Fruit fly (Drosophila melanogaster) whole organism: ENCODE data around the gene PGRP-SD.

Experiments
- EcR ChIP-seq, 2 experiments: fragments of >200 bp; optimal IDR thresholded peaks; 2 replicates each; lab custom pipeline; 2017; ENCODE audit warnings: missing biosample characterization in 2 of 2, missing genetic modification characterization in 2 of 2, missing genetic modification reagents in 2 of 2
- pan ChIP-seq: fragments of >200 bp; optimal IDR thresholded peaks from 2 replicates; lab custom pipeline; 2017
- psq ChIP-seq: fragments of >200 bp; optimal IDR thresholded peaks from 2 replicates; lab custom pipeline; 2017
- usp ChIP-seq: fragments of >200 bp; optimal IDR thresholded peaks from 2 replicates; lab custom pipeline; 2017; ENCODE audit warnings: missing biosample characterization, missing genetic modification characterization, mixed read lengths

- no peak for TF ChIP-seq EcR (GFP tag; optimal IDR thresholded peaks at IDR 0.05; lab: Kevin White, UChicago)
- no peak for TF ChIP-seq psq (lab: Kevin White, UChicago)
- no peak for TF ChIP-seq pan (lab: Kevin White, UChicago)
- no peak for TF ChIP-seq usp (GFP tag; lab: Kevin White, UChicago)
These were observed 44.6 kb downstream of the PGRP-SD start, which contains the start of gene CG44195 for dm6 chr3L:7695554-7695953.
